Fruit fly (Drosophila melanogaster) whole organism, embryonic: Measurements from ENCODE around the gene CG13022.

Source experiments
- CG12299 ChIP-seq: fragments of 200-800 bp; sonication (Bioruptor generic); optimal IDR thresholded peaks from 2 replicates; lab custom pipeline; 2018; ENCODE audit warnings: missing biosample characterization, mild to moderate bottlenecking, missing genetic modification characterization
- CG6854 ChIP-seq: fragments of 200-800 bp; sonication (Bioruptor generic); optimal IDR thresholded peaks from 3 replicates; lab custom pipeline; 2017; ENCODE audit warnings: missing biosample characterization, mild to moderate bottlenecking, missing genetic modification characterization
- Hmx ChIP-seq: fragments of 200-800 bp; sonication (Bioruptor generic); optimal IDR thresholded peaks from 2 replicates; lab custom pipeline; 2016; ENCODE audit warnings: missing biosample characterization, missing genetic modification characterization
- Kr ChIP-seq: fragments of 200-800 bp; sonication (Bioruptor generic); optimal IDR thresholded peaks from 2 replicates; lab custom pipeline; 2017; ENCODE audit warnings: missing biosample characterization, mild to moderate bottlenecking, missing genetic modification characterization
- fu2 ChIP-seq: fragments of 200-800 bp; sonication (Bioruptor generic); optimal IDR thresholded peaks from 2 replicates; lab custom pipeline; 2016; ENCODE audit warnings: missing biosample characterization, missing genetic modification characterization
- pita ChIP-seq: fragments of 200-800 bp; sonication (Bioruptor generic); optimal IDR thresholded peaks from 2 replicates; lab custom pipeline; 2017; ENCODE audit warnings: missing biosample characterization, mild to moderate bottlenecking, missing genetic modification characterization

DNA sequence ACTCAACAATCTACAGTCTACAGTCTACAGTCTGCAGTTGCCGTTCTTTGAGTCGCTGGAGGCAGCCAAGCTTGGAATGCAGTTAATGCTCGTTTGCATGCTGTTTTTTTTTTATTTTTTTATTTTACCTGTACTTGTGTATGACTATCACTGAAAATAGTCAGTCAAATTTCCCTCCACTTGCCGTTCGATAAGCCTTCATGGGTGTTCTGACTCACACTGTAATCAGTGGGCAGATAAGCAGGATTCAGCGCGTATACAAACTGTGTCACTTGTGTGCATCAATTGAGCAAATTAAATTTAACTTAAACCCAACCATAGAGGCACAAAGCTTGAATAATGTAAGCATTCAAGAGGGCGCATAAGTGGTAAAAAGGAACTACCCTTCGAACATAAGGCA, 38.6 kb upstream of the CG13022 start:
- TF ChIP-seq Hmx (GFP tag; lab: Kevin White, UChicago), result no peak
- no peak for TF ChIP-seq Kr (GFP tag; lab: Kevin White, UChicago)
- TF ChIP-seq pita (GFP tag; lab: Kevin White, UChicago), result no peak
- TF ChIP-seq CG12299 (tag; lab: Kevin White, UChicago), result no peak
- TF ChIP-seq fu2 (GFP tag; lab: Kevin White, UChicago), result no peak
- TF ChIP-seq CG6854, result no peak
